Worm (Caenorhabditis elegans) whole organism, L1 larva: ENCODE data around the gene dhhc-10.

ENCODE experiments used
- C16A3.4 ChIP-seq: fragments of 150-350 bp; optimal IDR thresholded peaks from 2 replicates; lab custom pipeline; 2014; ENCODE audit warnings: missing biosample characterization, missing genetic modification characterization
- aly-2 ChIP-seq: fragments of 150-350 bp; optimal IDR thresholded peaks from 2 replicates; lab custom pipeline; 2014; ENCODE audit warnings: missing biosample characterization, missing genetic modification characterization
- ama-1 ChIP-seq: fragments of 150-350 bp; optimal IDR thresholded peaks from 2 replicates; lab custom pipeline; 2014
- blmp-1 ChIP-seq: fragments of 150-350 bp; optimal IDR thresholded peaks from 2 replicates; lab custom pipeline; 2014; ENCODE audit warnings: missing biosample characterization, missing genetic modification characterization
- ceh-63 ChIP-seq: fragments of 200-800 bp; sonication (Bioruptor generic); optimal IDR thresholded peaks from 2 replicates; lab custom pipeline; 2018; ENCODE audit warnings: mild to moderate bottlenecking, missing genetic modification characterization, missing compliant biosample characterization
- ceh-82 ChIP-seq, 3 experiments: fragments of 150-350 bp in 1 of 3; sonication (generic microtip) in 2 of 3; optimal IDR thresholded peaks; 2 replicates each; lab custom pipeline; 2014 to 2017; ENCODE audit warnings: missing biosample characterization in 3 of 3, missing genetic modification characterization in 3 of 3
- ceh-88 ChIP-seq: fragments of 200-800 bp; sonication (Bioruptor generic); IDR thresholded peaks from 2 replicates; pipeline ENCODE4 v1.3.6; 2022; ENCODE audit warnings: missing genetic modification characterization, missing compliant biosample characterization
- ceh-90 ChIP-seq: sonication (generic microtip); optimal IDR thresholded peaks from 2 replicates; lab custom pipeline; 2016; ENCODE audit warnings: missing genetic modification characterization, missing compliant biosample characterization
- dpl-1 ChIP-seq, 3 experiments: fragments of 150-350 bp in 2 of 3; sonication (generic microtip) in 1 of 3; optimal IDR thresholded peaks; 2 replicates each; lab custom pipeline; 2014 to 2017; ENCODE audit warnings: missing biosample characterization in 3 of 3, missing genetic modification characterization in 3 of 3, missing genetic modification reagents in 3 of 3
- efl-1 ChIP-seq, 4 experiments: fragments of 150-350 bp; optimal IDR thresholded peaks in 3 of 4; peaks in 1 of 4; 1 replicate in 1 of 4; 2 replicates in 3 of 4; lab custom pipeline; 2014; ENCODE audit warnings: missing biosample characterization in 2 of 4, missing genetic modification characterization in 2 of 4, missing genetic modification reagents in 2 of 4
- egl-13 ChIP-seq: sonication (generic microtip); optimal IDR thresholded peaks from 2 replicates; lab custom pipeline; 2016; ENCODE audit warnings: missing genotype, missing genetic modification reagents, missing genetic modification characterization, missing compliant biosample characterization
- egl-27 ChIP-seq, 2 experiments: fragments of 150-350 bp in 1 of 2; sonication (generic microtip); optimal IDR thresholded peaks; 3 replicates each; lab custom pipeline; 2017 to 2018; ENCODE audit warnings: missing biosample characterization in 2 of 2, missing genetic modification characterization in 2 of 2, missing genetic modification reagents in 2 of 2
- elt-3 ChIP-seq, 6 experiments: fragments of 150-350 bp in 1 of 6; sonication (generic microtip); optimal IDR thresholded peaks; 2 replicates each; lab custom pipeline; 2017 to 2018; ENCODE audit warnings: missing biosample characterization in 6 of 6, missing genetic modification characterization in 6 of 6, inconsistent platforms in 1 of 6
- ets-5 ChIP-seq: fragments of 200-800 bp; sonication (Bioruptor generic); IDR thresholded peaks from 2 replicates; pipeline ENCODE4 v1.3.6; 2022; ENCODE audit warnings: missing genetic modification characterization, missing compliant biosample characterization
- fkh-10 ChIP-seq: sonication (generic microtip); optimal IDR thresholded peaks from 2 replicates; lab custom pipeline; 2017; ENCODE audit warnings: missing biosample characterization, missing genetic modification reagents, missing genetic modification characterization
- fos-1 ChIP-seq: fragments of 150-350 bp; optimal IDR thresholded peaks from 2 replicates; lab custom pipeline; 2014; ENCODE audit warnings: missing biosample characterization, missing genetic modification characterization
- grh-1 ChIP-seq: fragments of 200-800 bp; sonication (Bioruptor generic); IDR thresholded peaks from 2 replicates; pipeline ENCODE4 v1.3.6; 2022; ENCODE audit warnings: missing genetic modification reagents, missing genetic modification characterization, missing compliant biosample characterization
- hlh-4 ChIP-seq: sonication (generic microtip); optimal IDR thresholded peaks from 2 replicates; lab custom pipeline; 2016; ENCODE audit warnings: mild to moderate bottlenecking, missing genetic modification characterization, missing compliant biosample characterization
- irx-1 ChIP-seq: sonication (generic microtip); optimal IDR thresholded peaks from 2 replicates; lab custom pipeline; 2016; ENCODE audit warnings: missing genetic modification characterization, missing compliant biosample characterization
- jun-1 ChIP-seq: fragments of 150-350 bp; optimal IDR thresholded peaks from 2 replicates; lab custom pipeline; 2014; ENCODE audit warnings: missing biosample characterization, missing genetic modification reagents, missing genetic modification characterization
- lin-14 ChIP-seq: fragments of 200-800 bp; sonication (Bioruptor generic); optimal IDR thresholded peaks from 2 replicates; lab custom pipeline; 2018; ENCODE audit warnings: mild to moderate bottlenecking, missing genetic modification characterization, moderate library complexity, missing compliant biosample characterization
- lir-3 ChIP-seq: sonication (generic microtip); optimal IDR thresholded peaks from 2 replicates; lab custom pipeline; 2016; ENCODE audit warnings: mild to moderate bottlenecking, missing genetic modification characterization, moderate library complexity, missing compliant biosample characterization; ENCODE audit not compliant: poor library complexity
- lsy-2 ChIP-seq, 2 experiments: fragments of 150-350 bp; optimal IDR thresholded peaks; 2 replicates each; lab custom pipeline; 2014; ENCODE audit warnings: missing biosample characterization in 2 of 2, missing genetic modification characterization in 2 of 2
- mab-9 ChIP-seq: fragments of 200-800 bp; sonication (Bioruptor generic); IDR thresholded peaks from 2 replicates; pipeline ENCODE4 v1.3.6; 2022; ENCODE audit warnings: missing genetic modification reagents, missing genetic modification characterization, missing compliant biosample characterization
- mdl-1 ChIP-seq, 2 experiments: fragments of 150-350 bp; optimal IDR thresholded peaks; 2 replicates each; lab custom pipeline; 2014 to 2017; ENCODE audit warnings: missing biosample characterization in 2 of 2, missing genetic modification characterization in 2 of 2, inconsistent platforms in 1 of 2
- mef-2 ChIP-seq: fragments of 150-350 bp; optimal IDR thresholded peaks from 2 replicates; lab custom pipeline; 2014; ENCODE audit warnings: missing biosample characterization, missing genetic modification characterization
- nhr-11 ChIP-seq: fragments of 150-350 bp; optimal IDR thresholded peaks from 2 replicates; lab custom pipeline; 2014; ENCODE audit warnings: missing biosample characterization, missing genetic modification characterization
- nhr-12 ChIP-seq: sonication (generic microtip); optimal IDR thresholded peaks from 2 replicates; lab custom pipeline; 2017; ENCODE audit warnings: missing biosample characterization, missing genetic modification characterization
- nhr-20 ChIP-seq: sonication (generic microtip); optimal IDR thresholded peaks from 2 replicates; lab custom pipeline; 2016; ENCODE audit warnings: mild to moderate bottlenecking, missing genetic modification characterization, missing compliant biosample characterization
- nhr-237 ChIP-seq: fragments of 150-350 bp; optimal IDR thresholded peaks from 2 replicates; lab custom pipeline; 2014; ENCODE audit warnings: missing biosample characterization, missing genetic modification characterization
- nhr-76 ChIP-seq: sonication (generic microtip); optimal IDR thresholded peaks from 2 replicates; lab custom pipeline; 2017; ENCODE audit warnings: missing biosample characterization, missing genetic modification characterization
- nhr-90 ChIP-seq: sonication (generic microtip); optimal IDR thresholded peaks from 2 replicates; lab custom pipeline; 2016; ENCODE audit warnings: mild to moderate bottlenecking, missing genetic modification characterization, missing compliant biosample characterization; ENCODE audit not compliant: poor library complexity
- pag-3 ChIP-seq: sonication (generic microtip); optimal IDR thresholded peaks from 2 replicates; lab custom pipeline; 2017; ENCODE audit warnings: missing genetic modification characterization, mild to moderate bottlenecking, missing compliant biosample characterization, antibody characterized with exemption, borderline replicate concordance; ENCODE audit not compliant: insufficient read depth
- pax-3 ChIP-seq: fragments of 200-800 bp; sonication (Bioruptor generic); optimal IDR thresholded peaks from 2 replicates; lab custom pipeline; 2018; ENCODE audit warnings: mild to moderate bottlenecking, missing genetic modification characterization, moderate library complexity, missing compliant biosample characterization
- rnt-1 ChIP-seq: sonication (generic microtip); optimal IDR thresholded peaks from 2 replicates; lab custom pipeline; 2016; ENCODE audit warnings: mild to moderate bottlenecking, missing genetic modification characterization, moderate library complexity, missing compliant biosample characterization
- skn-1 ChIP-seq: fragments of 150-350 bp; optimal IDR thresholded peaks from 2 replicates; lab custom pipeline; 2014; ENCODE audit warnings: missing biosample characterization, missing genetic modification characterization
- snu-23 ChIP-seq: sonication (generic microtip); optimal IDR thresholded peaks from 2 replicates; lab custom pipeline; 2016; ENCODE audit warnings: missing genetic modification characterization, missing compliant biosample characterization
- sox-4 ChIP-seq: sonication (generic microtip); optimal IDR thresholded peaks from 2 replicates; lab custom pipeline; 2016; ENCODE audit warnings: missing genetic modification characterization, missing compliant biosample characterization
- sptf-1 ChIP-seq: fragments of 150-350 bp; optimal IDR thresholded peaks from 2 replicates; lab custom pipeline; 2014; ENCODE audit warnings: missing biosample characterization, missing genetic modification characterization
- swsn-7 ChIP-seq: sonication (generic microtip); optimal IDR thresholded peaks from 2 replicates; lab custom pipeline; 2016; ENCODE audit warnings: missing genetic modification characterization, missing compliant biosample characterization
- unc-130 ChIP-seq: fragments of 150-350 bp; optimal IDR thresholded peaks from 2 replicates; lab custom pipeline; 2017; ENCODE audit warnings: missing biosample characterization, missing genetic modification characterization, inconsistent platforms
- unc-30 ChIP-seq: sonication (generic microtip); optimal IDR thresholded peaks from 2 replicates; lab custom pipeline; 2017; ENCODE audit warnings: missing biosample characterization, missing genetic modification characterization
- unc-62 ChIP-seq: fragments of 150-350 bp; optimal IDR thresholded peaks from 2 replicates; lab custom pipeline; 2014; ENCODE audit warnings: missing biosample characterization, missing genetic modification reagents, missing genetic modification characterization
- unc-98 ChIP-seq: fragments of 200-800 bp; sonication (Bioruptor generic); IDR thresholded peaks from 2 replicates; pipeline ENCODE4 v1.3.6; 2022; ENCODE audit warnings: missing genetic modification characterization, missing compliant biosample characterization
- vab-15 ChIP-seq: sonication (generic microtip); optimal IDR thresholded peaks from 2 replicates; lab custom pipeline; 2017; ENCODE audit warnings: missing genotype, mild to moderate bottlenecking, missing genetic modification characterization, missing compliant biosample characterization
- xbp-1 ChIP-seq: sonication (generic microtip); optimal IDR thresholded peaks from 2 replicates; lab custom pipeline; 2016; ENCODE audit warnings: missing genetic modification characterization, missing compliant biosample characterization
- zip-4 ChIP-seq: fragments of 200-800 bp; sonication (Bioruptor generic); optimal IDR thresholded peaks from 2 replicates; lab custom pipeline; 2018; ENCODE audit warnings: mild to moderate bottlenecking, missing genetic modification characterization, moderate library complexity, missing compliant biosample characterization
- ztf-11 ChIP-seq, 2 experiments: sonication (generic microtip); optimal IDR thresholded peaks; 2 replicates each; lab custom pipeline; 2016 to 2017; ENCODE audit warnings: missing genetic modification characterization in 2 of 2, missing biosample characterization in 1 of 2, missing compliant biosample characterization in 1 of 2

Gene dhhc-10

DNA sequence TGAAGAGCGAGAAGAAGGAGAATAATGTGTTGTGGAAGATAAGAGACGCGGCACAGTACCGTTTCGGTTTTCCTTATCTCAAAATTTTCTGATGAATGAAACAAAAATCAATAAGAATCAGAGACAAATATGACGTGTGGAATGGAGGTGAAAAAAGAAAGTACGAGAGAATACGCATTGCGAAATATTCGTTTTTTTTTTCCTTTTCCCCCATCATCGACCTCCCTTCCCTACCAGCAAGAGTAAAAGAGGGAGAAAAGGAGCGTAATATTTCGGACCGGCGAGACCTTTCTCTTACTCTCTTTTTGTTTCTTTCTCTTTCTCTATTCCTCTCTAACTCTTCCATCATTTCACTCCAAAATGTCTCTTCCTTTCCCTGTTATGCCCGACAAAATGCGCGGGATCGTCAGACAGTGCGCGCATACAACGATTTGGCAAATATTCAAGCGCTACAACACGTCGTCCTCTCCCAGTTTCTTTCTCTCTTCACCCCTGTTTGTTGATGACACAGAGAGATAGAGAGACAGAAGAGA, 44.6 kb upstream of the dhhc-10 start (continued):
- TF ChIP-seq vab-15 (tag; lab: Kevin White, UChicago) (no peak), mab-9 (GFP tag; lab: Robert Waterston, UW) (no peak), unc-62 (GFP tag; lab: Kevin White, UChicago) (no peak), mef-2 (tag; lab: Kevin White, UChicago) (no peak), egl-27 (tag; optimal IDR thresholded peaks at IDR 0.05; lab: Kevin White, UChicago) (no peak), ceh-63 (GFP tag; lab: Kevin White, UChicago) (no peak), ceh-82 (tag; optimal IDR thresholded peaks at IDR 0.05; lab: Kevin White, UChicago) (peak; percentile 25 to 49 (median 37)), unc-98 (GFP tag; lab: Robert Waterston, UW) (no peak), skn-1 (tag; lab: Kevin White, UChicago) (peak; percentile 82), ceh-90 (tag; lab: Kevin White, UChicago) (no peak), ceh-88 (no peak), lir-3 (peak; percentile 18), aly-2 (tag; lab: Kevin White, UChicago) (no peak), xbp-1 (tag; lab: Kevin White, UChicago) (peak; percentile 66), C16A3.4 (tag; lab: Kevin White, UChicago) (peak; percentile 56), nhr-76 (tag; lab: Kevin White, UChicago) (no peak), nhr-11 (tag; lab: Kevin White, UChicago) (no peak), grh-1 (GFP tag; lab: Robert Waterston, UW) (peak; percentile 54), irx-1 (tag; lab: Kevin White, UChicago) (no peak), ama-1 (lab: Kevin White, UChicago) (no peak), nhr-12 (no peak), sox-4 (tag; lab: Kevin White, UChicago) (no peak), unc-30 (tag; lab: Kevin White, UChicago) (no peak), nhr-237 (tag; lab: Kevin White, UChicago) (no peak), mdl-1 (tag; optimal IDR thresholded peaks at IDR 0.05; lab: Kevin White, UChicago) (peak in 1 of 2 experiments; percentile 57), unc-130 (tag; lab: Kevin White, UChicago) (peak; percentile 13), ztf-11 (tag; optimal IDR thresholded peaks at IDR 0.05; lab: Kevin White, UChicago) (no peak), sptf-1 (no peak), efl-1 (optimal IDR thresholded peaks at IDR 0.05; lab: Kevin White, UChicago) (peak; percentile 31 to 53), efl-1 (GFP tag; optimal IDR thresholded peaks at IDR 0.05 in 1 of 2; lab: Kevin White, UChicago) (peak in 1 of 2 experiments; percentile 88), nhr-20 (tag; lab: Kevin White, UChicago) (peak; percentile 77), pax-3 (tag; lab: Kevin White, UChicago) (no peak), fos-1 (tag; lab: Kevin White, UChicago) (no peak), elt-3 (tag; optimal IDR thresholded peaks at IDR 0.05; lab: Kevin White, UChicago) (peak in 3 of 6 experiments; percentile 32 to 50 (median 39)), lsy-2 (tag; optimal IDR thresholded peaks at IDR 0.05; lab: Kevin White, UChicago) (peak; percentile 28 to 61), lin-14 (GFP tag; lab: Kevin White, UChicago) (peak; percentile 85), ets-5 (GFP tag; lab: Robert Waterston, UW) (no peak), egl-13 (no peak), snu-23 (peak; percentile 77), hlh-4 (tag; lab: Kevin White, UChicago) (no peak), fkh-10 (no peak), zip-4 (GFP tag; lab: Kevin White, UChicago) (peak; percentile 84), rnt-1 (tag; lab: Kevin White, UChicago) (peak; percentile 22), dpl-1 (GFP tag; optimal IDR thresholded peaks at IDR 0.05; lab: Kevin White, UChicago) (peak; percentile 12 to 40 (median 38)), nhr-90 (tag; lab: Kevin White, UChicago) (peak; percentile 66), jun-1 (tag; lab: Kevin White, UChicago) (peak; percentile 13), blmp-1 (peak; percentile 98), pag-3 (no peak), swsn-7 (tag; lab: Kevin White, UChicago) (peak; percentile 49)
